Fruit fly (Drosophila melanogaster) whole organism, wandering third instar larva: ENCODE data around the gene CG3032.

Experiments used
- Abd-B ChIP-seq: fragments of >200 bp; optimal IDR thresholded peaks from 2 replicates; lab custom pipeline; 2017; ENCODE audit warnings: missing biosample characterization, missing genetic modification characterization
- CG9705 ChIP-seq: fragments of 200-800 bp; sonication (Bioruptor generic); optimal IDR thresholded peaks from 2 replicates; lab custom pipeline; 2018; ENCODE audit warnings: missing biosample characterization, mild to moderate bottlenecking, missing genetic modification characterization
- CrebA ChIP-seq: fragments of 200-800 bp; sonication (Bioruptor generic); optimal IDR thresholded peaks from 2 replicates; lab custom pipeline; 2016; ENCODE audit warnings: missing biosample characterization, mild to moderate bottlenecking, missing genetic modification characterization, borderline replicate concordance
- Dfd ChIP-seq: fragments of >200 bp; optimal IDR thresholded peaks from 2 replicates; lab custom pipeline; 2017; ENCODE audit warnings: missing biosample characterization, missing genetic modification characterization
- Dif ChIP-seq: fragments of 200-275, 200-300 bp; sonication (Bioruptor generic); optimal IDR thresholded peaks from 2 replicates; lab custom pipeline; 2018; ENCODE audit warnings: missing biosample characterization, missing genetic modification characterization; ENCODE audit not compliant: partially characterized antibody
- GATAd ChIP-seq: sonication (Bioruptor generic); optimal IDR thresholded peaks from 2 replicates; lab custom pipeline; 2016; ENCODE audit warnings: missing biosample characterization, missing genetic modification characterization
- HLH106 ChIP-seq: fragments of 200-800 bp; optimal IDR thresholded peaks from 3 replicates; lab custom pipeline; 2019; ENCODE audit warnings: missing biosample characterization, mild to moderate bottlenecking, missing genetic modification characterization, moderate library complexity
- Hnf4 ChIP-seq: fragments of 200-800 bp; sonication (Bioruptor generic); optimal IDR thresholded peaks from 2 replicates; lab custom pipeline; 2016; ENCODE audit warnings: missing biosample characterization, mild to moderate bottlenecking, missing genetic modification characterization
- Hr78 ChIP-seq: fragments of >200 bp; optimal IDR thresholded peaks from 2 replicates; lab custom pipeline; 2017; ENCODE audit warnings: missing biosample characterization, missing genetic modification characterization
- Hr83 ChIP-seq: fragments of 200-300 bp; sonication (Bioruptor generic); optimal IDR thresholded peaks from 2 replicates; lab custom pipeline; 2016; ENCODE audit warnings: missing biosample characterization, mild to moderate bottlenecking, missing genetic modification characterization, moderate library complexity; ENCODE audit not compliant: poor library complexity, severe bottlenecking
- Jra ChIP-seq: sonication (Bioruptor generic); optimal IDR thresholded peaks from 2 replicates; lab custom pipeline; 2016; ENCODE audit warnings: missing biosample characterization, missing genetic modification characterization
- Mio ChIP-seq: sonication (Bioruptor generic); optimal IDR thresholded peaks from 2 replicates; lab custom pipeline; 2016; ENCODE audit warnings: missing biosample characterization, missing genetic modification characterization
- Myc ChIP-seq: fragments of >200 bp; optimal IDR thresholded peaks from 2 replicates; lab custom pipeline; 2017
- N ChIP-seq: fragments of >200 bp; optimal IDR thresholded peaks from 2 replicates; lab custom pipeline; 2018; ENCODE audit warnings: missing biosample characterization, missing external identifiers, missing genetic modification characterization
- OdsH ChIP-seq: fragments of 200-800 bp; sonication (Bioruptor generic); optimal IDR thresholded peaks from 2 replicates; lab custom pipeline; 2016; ENCODE audit warnings: missing biosample characterization, mild to moderate bottlenecking, missing genetic modification characterization
- Rel ChIP-seq, 2 experiments: fragments of 200-800 bp; sonication (Bioruptor generic) in 1 of 2; optimal IDR thresholded peaks; 2 replicates in 1 of 2; 3 replicates in 1 of 2; lab custom pipeline; 2016 to 2019; ENCODE audit warnings: mild to moderate bottlenecking in 2 of 2, missing biosample characterization in 2 of 2, missing genetic modification characterization in 2 of 2, moderate library complexity in 1 of 2
- Sp1 ChIP-seq: fragments of 200-800 bp; sonication (Bioruptor generic); optimal IDR thresholded peaks from 3 replicates; lab custom pipeline; 2019; ENCODE audit warnings: missing biosample characterization, mild to moderate bottlenecking, missing genetic modification characterization, moderate library complexity
- Vsx2 ChIP-seq: fragments of 200-300, 225-300 bp; sonication (Bioruptor generic); optimal IDR thresholded peaks from 2 replicates; lab custom pipeline; 2018; ENCODE audit warnings: missing biosample characterization, missing genetic modification characterization; ENCODE audit not compliant: partially characterized antibody
- br ChIP-seq: fragments of 200-800 bp; sonication (Bioruptor generic); optimal IDR thresholded peaks from 2 replicates; lab custom pipeline; 2016; ENCODE audit warnings: missing biosample characterization, missing genetic modification characterization
- brk ChIP-seq: fragments of 200-800 bp; sonication (Bioruptor generic); optimal IDR thresholded peaks from 2 replicates; lab custom pipeline; 2016; ENCODE audit warnings: missing biosample characterization, mild to moderate bottlenecking, missing genetic modification characterization
- dl ChIP-seq, 2 experiments: fragments of 175-275, 200-275 bp in 1 of 2; fragments of 200-275 bp in 1 of 2; sonication (Bioruptor generic); optimal IDR thresholded peaks; lab custom pipeline; 2018; ENCODE audit warnings: mild to moderate bottlenecking in 2 of 2, missing biosample characterization in 2 of 2, missing genetic modification characterization in 2 of 2, moderate library complexity in 2 of 2; ENCODE audit not compliant: partially characterized antibody in 2 of 2, insufficient read depth in 1 of 2
- dmrt93B ChIP-seq: fragments of 200-800 bp; sonication (Bioruptor generic); optimal IDR thresholded peaks from 2 replicates; lab custom pipeline; 2018; ENCODE audit warnings: missing biosample characterization, mild to moderate bottlenecking, missing genetic modification characterization
- dsf ChIP-seq: sonication (Bioruptor generic); optimal IDR thresholded peaks from 2 replicates; lab custom pipeline; 2016; ENCODE audit warnings: missing biosample characterization, missing genetic modification characterization, borderline replicate concordance
- ey ChIP-seq: fragments of 200-800 bp; sonication (Bioruptor generic); optimal IDR thresholded peaks from 2 replicates; lab custom pipeline; 2016; ENCODE audit warnings: missing biosample characterization, missing genetic modification characterization
- foxo ChIP-seq, 2 experiments: fragments of 200-800 bp; sonication (Bioruptor generic); optimal IDR thresholded peaks; 2 replicates in 1 of 2; 3 replicates in 1 of 2; lab custom pipeline; 2016 to 2017; ENCODE audit warnings: missing biosample characterization in 2 of 2, missing genetic modification characterization in 2 of 2
- fru ChIP-seq: fragments of 200-800 bp; sonication (Bioruptor generic); optimal IDR thresholded peaks from 3 replicates; lab custom pipeline; 2016; ENCODE audit warnings: missing biosample characterization, mild to moderate bottlenecking, missing genetic modification characterization
- h ChIP-seq: fragments of 200-800 bp; sonication (Bioruptor generic); optimal IDR thresholded peaks from 3 replicates; lab custom pipeline; 2016; ENCODE audit warnings: missing biosample characterization, mild to moderate bottlenecking, missing genetic modification characterization
- jim ChIP-seq: fragments of 175-275, 200-325 bp; sonication (Bioruptor generic); optimal IDR thresholded peaks from 2 replicates; lab custom pipeline; 2016; ENCODE audit warnings: missing biosample characterization, mild to moderate bottlenecking, missing genetic modification characterization
- lola ChIP-seq: fragments of >200 bp; optimal IDR thresholded peaks from 2 replicates; lab custom pipeline; 2017; ENCODE audit warnings: missing biosample characterization, missing genetic modification characterization
- pan ChIP-seq: fragments of >200 bp; optimal IDR thresholded peaks from 2 replicates; lab custom pipeline; 2017
- psq ChIP-seq: fragments of 200-800 bp; sonication (Bioruptor generic); optimal IDR thresholded peaks from 3 replicates; lab custom pipeline; 2017; ENCODE audit warnings: missing biosample characterization, mild to moderate bottlenecking, missing genetic modification characterization, moderate library complexity
- rgr ChIP-seq: fragments of 200-800 bp; sonication (Bioruptor generic); optimal IDR thresholded peaks from 3 replicates; lab custom pipeline; 2016; ENCODE audit warnings: missing biosample characterization, mild to moderate bottlenecking, missing genetic modification characterization
- sv ChIP-seq: fragments of 200-800 bp; sonication (Bioruptor generic); optimal IDR thresholded peaks from 3 replicates; lab custom pipeline; 2016; ENCODE audit warnings: missing biosample characterization, missing genetic modification characterization
- tai ChIP-seq: sonication (Bioruptor generic); optimal IDR thresholded peaks from 2 replicates; lab custom pipeline; 2016; ENCODE audit warnings: missing biosample characterization, missing genetic modification characterization
- usp ChIP-seq: fragments of >200 bp; optimal IDR thresholded peaks from 2 replicates; lab custom pipeline; 2017; ENCODE audit warnings: missing biosample characterization, missing genetic modification characterization
- woc ChIP-seq: sonication (Bioruptor generic); optimal IDR thresholded peaks from 2 replicates; lab custom pipeline; 2016; ENCODE audit warnings: missing biosample characterization, mild to moderate bottlenecking, missing genetic modification characterization

The CG3032 gene

DNA sequence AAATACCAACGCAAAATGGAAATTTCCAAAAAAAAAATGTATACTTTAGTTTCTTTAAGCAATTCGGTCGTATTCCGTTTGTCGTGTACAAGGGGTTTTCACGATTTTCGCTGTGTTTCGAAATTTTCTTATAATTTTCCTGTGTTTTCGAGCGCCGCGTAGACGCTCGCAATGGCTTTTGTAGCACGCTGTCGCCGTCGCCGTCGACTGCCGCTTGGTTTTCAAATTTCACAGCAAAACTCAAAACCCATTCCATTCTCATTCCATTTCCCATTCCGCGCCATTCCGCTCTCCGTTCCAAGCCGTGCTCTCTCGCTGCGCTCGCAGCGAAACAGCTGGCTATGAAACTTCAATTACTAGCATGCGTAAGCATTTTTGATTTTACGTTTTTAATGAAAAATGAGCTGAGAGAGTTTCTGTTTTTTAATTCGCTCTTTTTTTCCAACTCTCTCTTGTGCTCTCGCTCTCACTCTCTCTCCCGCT lies 32.2 kb downstream of the CG3032 start:
- TF ChIP-seq Sp1 (GFP tag; lab: Kevin White, UChicago): no peak
- TF ChIP-seq Mio (GFP tag; lab: Kevin White, UChicago): no peak
- peak; percentile 4 for TF ChIP-seq ey
- TF ChIP-seq Myc: no peak
- no peak for TF ChIP-seq N
- no peak for TF ChIP-seq woc
- TF ChIP-seq CrebA (GFP tag; lab: Kevin White, UChicago): no peak
- no peak for TF ChIP-seq lola
- TF ChIP-seq GATAd (GFP tag; lab: Kevin White, UChicago): no peak
- no peak for TF ChIP-seq dmrt93B
- no peak for TF ChIP-seq Hr83 (GFP tag; lab: Kevin White, UChicago)
- peak; percentile 71 for TF ChIP-seq Dif (GFP tag; lab: Kevin White, UChicago)
- peak; percentile 75 for TF ChIP-seq Vsx2 (GFP tag; lab: Kevin White, UChicago)
- no peak for TF ChIP-seq brk (GFP tag; lab: Kevin White, UChicago)
- TF ChIP-seq Rel (GFP tag; optimal IDR thresholded peaks at IDR 0.05; lab: Kevin White, UChicago): no peak
- TF ChIP-seq Rel (tag; optimal IDR thresholded peaks at IDR 0.05; lab: Kevin White, UChicago): no peak
- no peak for TF ChIP-seq Hnf4 (GFP tag; lab: Kevin White, UChicago)
- peak; percentile 24 for TF ChIP-seq psq (GFP tag; lab: Kevin White, UChicago)
- TF ChIP-seq rgr (GFP tag; lab: Kevin White, UChicago): peak; percentile 17
- TF ChIP-seq dl (GFP tag; optimal IDR thresholded peaks at IDR 0.05; lab: Kevin White, UChicago; ENCODE audit: insufficient read depth in 1 of 2, partially characterized antibody in 2 of 2): peak; percentile 31 to 60
- TF ChIP-seq br (GFP tag; lab: Kevin White, UChicago): peak; percentile 29
- TF ChIP-seq dsf: no peak
- TF ChIP-seq pan: no peak
- TF ChIP-seq OdsH (GFP tag; lab: Kevin White, UChicago): no peak
- TF ChIP-seq fru (GFP tag; lab: Kevin White, UChicago): peak; percentile 53
- TF ChIP-seq Abd-B (GFP tag; lab: Kevin White, UChicago): no peak
- no peak for TF ChIP-seq tai (GFP tag; lab: Kevin White, UChicago)
- no peak for TF ChIP-seq Dfd (GFP tag; lab: Kevin White, UChicago)
- peak; percentile 11 to 40 for TF ChIP-seq foxo (GFP tag; optimal IDR thresholded peaks at IDR 0.05; lab: Kevin White, UChicago)
- no peak for TF ChIP-seq sv (GFP tag; lab: Kevin White, UChicago)
- TF ChIP-seq h (GFP tag; lab: Kevin White, UChicago): peak; percentile 8
- no peak for TF ChIP-seq Hr78
- TF ChIP-seq HLH106 (tag; lab: Kevin White, UChicago): peak; percentile 4
- TF ChIP-seq jim (GFP tag; lab: Kevin White, UChicago): no peak
- no peak for TF ChIP-seq usp (GFP tag; lab: Kevin White, UChicago)
- TF ChIP-seq Jra: no peak

DNA sequence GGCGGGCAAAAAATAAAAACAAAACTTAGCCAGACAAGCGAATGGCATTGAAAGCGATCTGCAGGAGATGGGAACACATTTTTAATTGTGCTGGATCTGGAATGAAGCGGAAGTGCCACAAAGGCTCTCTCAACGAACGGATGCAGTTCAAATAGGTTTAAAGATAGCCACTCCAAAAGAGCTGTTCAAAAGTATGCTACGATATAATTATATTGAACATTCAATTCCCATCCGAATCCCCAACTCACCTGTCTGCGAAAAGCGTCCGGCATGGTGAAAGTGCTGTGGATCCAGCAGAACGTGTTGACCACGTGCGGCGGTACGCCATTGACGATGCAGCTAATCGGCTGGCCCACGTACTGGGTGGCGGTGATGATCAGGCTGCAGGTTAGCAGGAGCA lies 36.8 kb downstream of the CG3032 start:
- no peak for TF ChIP-seq Dif (GFP tag; lab: Kevin White, UChicago)
- no peak for TF ChIP-seq Jra
- no peak for TF ChIP-seq dsf
- no peak for TF ChIP-seq Hnf4 (GFP tag; lab: Kevin White, UChicago)
- no peak for TF ChIP-seq h (GFP tag; lab: Kevin White, UChicago)
- TF ChIP-seq Dfd (GFP tag; lab: Kevin White, UChicago): no peak
- TF ChIP-seq OdsH (GFP tag; lab: Kevin White, UChicago): no peak
- TF ChIP-seq Rel (GFP tag; optimal IDR thresholded peaks at IDR 0.05; lab: Kevin White, UChicago): no peak
- no peak for TF ChIP-seq Rel (tag; optimal IDR thresholded peaks at IDR 0.05; lab: Kevin White, UChicago)
- TF ChIP-seq lola: no peak
- no peak for TF ChIP-seq foxo (GFP tag; optimal IDR thresholded peaks at IDR 0.05; lab: Kevin White, UChicago)
- TF ChIP-seq usp (GFP tag; lab: Kevin White, UChicago): no peak
- no peak for TF ChIP-seq tai (GFP tag; lab: Kevin White, UChicago)
- TF ChIP-seq Mio (GFP tag; lab: Kevin White, UChicago): no peak
- TF ChIP-seq pan: no peak
- TF ChIP-seq dmrt93B: no peak
- no peak for TF ChIP-seq sv (GFP tag; lab: Kevin White, UChicago)
- no peak for TF ChIP-seq psq (GFP tag; lab: Kevin White, UChicago)
- TF ChIP-seq Myc: no peak
- TF ChIP-seq CG9705 (GFP tag; lab: Kevin White, UChicago): no peak
- no peak for TF ChIP-seq Abd-B (GFP tag; lab: Kevin White, UChicago)
